Fruit fly (Drosophila melanogaster) whole organism, embryonic: ENCODE data around the gene Gcn5.

Experiments
- BtbVII ChIP-seq: fragments of 200-800 bp; sonication (Bioruptor generic); optimal IDR thresholded peaks from 3 replicates; lab custom pipeline; 2017; ENCODE audit warnings: missing biosample characterization, mild to moderate bottlenecking, missing genetic modification characterization
- CG10321 ChIP-seq: fragments of 200-800 bp; sonication (Bioruptor generic); IDR thresholded peaks from 2 replicates; pipeline ENCODE4 v1.3.6; 2022; ENCODE audit warnings: missing biosample characterization, missing genetic modification characterization
- CG10431 ChIP-seq: fragments of 200-800 bp; sonication (Bioruptor generic); optimal IDR thresholded peaks from 3 replicates; lab custom pipeline; 2018; ENCODE audit warnings: missing biosample characterization, mild to moderate bottlenecking, missing genetic modification characterization
- CG10543 ChIP-seq: fragments of 200-800 bp; sonication (Bioruptor generic); optimal IDR thresholded peaks from 3 replicates; lab custom pipeline; 2017; ENCODE audit warnings: missing biosample characterization, mild to moderate bottlenecking, missing genetic modification characterization, moderate library complexity
- CG11247 ChIP-seq: fragments of 200-800 bp; sonication (Bioruptor generic); IDR thresholded peaks from 2 replicates; pipeline ENCODE4 v1.3.6; 2022; ENCODE audit warnings: missing biosample characterization, missing genetic modification characterization
- CG12104 ChIP-seq: fragments of 200-800 bp; sonication (Bioruptor generic); optimal IDR thresholded peaks from 3 replicates; lab custom pipeline; 2016; ENCODE audit warnings: missing biosample characterization, missing genetic modification characterization
- CG13894 ChIP-seq: fragments of 200-800 bp; sonication (Bioruptor generic); optimal IDR thresholded peaks from 3 replicates; lab custom pipeline; 2018; ENCODE audit warnings: missing biosample characterization, mild to moderate bottlenecking, missing genetic modification characterization, moderate library complexity
- CG15269 ChIP-seq: fragments of 200-800 bp; sonication (Bioruptor generic); optimal IDR thresholded peaks from 2 replicates; lab custom pipeline; 2018; ENCODE audit warnings: missing biosample characterization, mild to moderate bottlenecking, missing genetic modification characterization, moderate library complexity
- CG17359 ChIP-seq: fragments of 200-800 bp; sonication (Bioruptor generic); optimal IDR thresholded peaks from 3 replicates; lab custom pipeline; 2018; ENCODE audit warnings: missing biosample characterization, mild to moderate bottlenecking, missing genetic modification characterization, moderate library complexity
- CG17612 ChIP-seq: fragments of 200-800 bp; sonication (Bioruptor generic); IDR thresholded peaks from 2 replicates; pipeline ENCODE4 v1.3.6; 2022; ENCODE audit warnings: missing biosample characterization, missing genetic modification characterization
- CG18011 ChIP-seq: fragments of 200-800 bp; sonication (Bioruptor generic); optimal IDR thresholded peaks from 2 replicates; lab custom pipeline; 2017; ENCODE audit warnings: missing biosample characterization, missing genetic modification characterization, mild to moderate bottlenecking, moderate library complexity, missing genotype
- CG18262 ChIP-seq: fragments of 200-800 bp; optimal IDR thresholded peaks from 3 replicates; lab custom pipeline; 2019; ENCODE audit warnings: missing biosample characterization, mild to moderate bottlenecking, missing genetic modification characterization, moderate library complexity
- CG18619 ChIP-seq: fragments of 200-800 bp; sonication (Bioruptor generic); optimal IDR thresholded peaks from 3 replicates; lab custom pipeline; 2017; ENCODE audit warnings: missing biosample characterization, mild to moderate bottlenecking, missing genetic modification characterization
- CG2678 ChIP-seq: fragments of 200-800 bp; sonication (Bioruptor generic); optimal IDR thresholded peaks from 3 replicates; lab custom pipeline; 2019; ENCODE audit warnings: missing biosample characterization, mild to moderate bottlenecking, missing genetic modification characterization, moderate library complexity
- CG30020 ChIP-seq: fragments of 200-800 bp; optimal IDR thresholded peaks from 2 replicates; lab custom pipeline; 2019; ENCODE audit warnings: missing biosample characterization, mild to moderate bottlenecking, missing genetic modification characterization, moderate library complexity
- CG30403 ChIP-seq: fragments of 200-800 bp; sonication (Bioruptor generic); optimal IDR thresholded peaks from 3 replicates; lab custom pipeline; 2016; ENCODE audit warnings: missing biosample characterization, missing genetic modification characterization
- CG31388 ChIP-seq: fragments of 200-800 bp; sonication (Bioruptor generic); optimal IDR thresholded peaks from 2 replicates; lab custom pipeline; 2016; ENCODE audit warnings: missing biosample characterization, missing genetic modification characterization
- CG32772 ChIP-seq: fragments of 200-800 bp; sonication (Bioruptor generic); IDR thresholded peaks from 2 replicates; pipeline ENCODE4 v1.3.6; 2022; ENCODE audit warnings: missing biosample characterization, missing genetic modification characterization
- CG34224 ChIP-seq: fragments of 200-800 bp; sonication (Bioruptor generic); IDR thresholded peaks from 3 replicates; pipeline ENCODE4 v1.3.6; 2022; ENCODE audit warnings: missing biosample characterization, missing genetic modification characterization; ENCODE audit not compliant: partially characterized antibody
- CG4707 ChIP-seq: fragments of 200-800 bp; sonication (Bioruptor generic); optimal IDR thresholded peaks from 2 replicates; lab custom pipeline; 2018; ENCODE audit warnings: missing biosample characterization, mild to moderate bottlenecking, missing genetic modification characterization, moderate library complexity
- CG5180 ChIP-seq: fragments of 200-800 bp; sonication (Bioruptor generic); optimal IDR thresholded peaks from 3 replicates; lab custom pipeline; 2017; ENCODE audit warnings: missing biosample characterization, missing genetic modification characterization, mild to moderate bottlenecking, moderate library complexity, missing genetic modification reagents
- CG5245 ChIP-seq: fragments of 200-800 bp; sonication (Bioruptor generic); optimal IDR thresholded peaks from 3 replicates; lab custom pipeline; 2016; ENCODE audit warnings: missing biosample characterization, missing genetic modification characterization
- CG6254 ChIP-seq: fragments of 200-800 bp; sonication (Bioruptor generic); optimal IDR thresholded peaks from 3 replicates; lab custom pipeline; 2017; ENCODE audit warnings: mild to moderate bottlenecking, missing biosample characterization, missing genetic modification reagents, missing genetic modification characterization
- CG8290 ChIP-seq, 3 experiments: fragments of 200-800 bp; sonication (Bioruptor generic); optimal IDR thresholded peaks; 2 replicates each; lab custom pipeline; 2016 to 2019; ENCODE audit warnings: missing biosample characterization in 3 of 3, missing genetic modification characterization in 3 of 3, mild to moderate bottlenecking in 2 of 3, moderate library complexity in 1 of 3
- Deaf1 ChIP-seq: fragments of 200-800 bp; optimal IDR thresholded peaks from 3 replicates; lab custom pipeline; 2019; ENCODE audit warnings: missing biosample characterization, mild to moderate bottlenecking, missing genetic modification characterization, moderate library complexity
- Dip2 ChIP-seq: fragments of 200-800 bp; sonication (Bioruptor generic); IDR thresholded peaks from 2 replicates; pipeline ENCODE4 v1.3.6; 2022; ENCODE audit warnings: missing biosample characterization, missing genetic modification characterization
- Dll ChIP-seq: fragments of 200-800 bp; sonication (Bioruptor generic); IDR thresholded peaks from 4 replicates; pipeline ENCODE4 v1.3.6; 2022; ENCODE audit warnings: missing biosample characterization, missing genetic modification characterization; ENCODE audit not compliant: partially characterized antibody
- Fer2 ChIP-seq: fragments of 200-800 bp; sonication (Bioruptor generic); optimal IDR thresholded peaks from 2 replicates; lab custom pipeline; 2018; ENCODE audit warnings: missing biosample characterization, mild to moderate bottlenecking, missing genetic modification characterization, moderate library complexity
- Gsc ChIP-seq: fragments of 200-800 bp; sonication (Bioruptor generic); IDR thresholded peaks from 2 replicates; pipeline ENCODE4 v1.3.6; 2022; ENCODE audit warnings: missing biosample characterization, missing genetic modification characterization
- Max ChIP-seq: fragments of 200-800 bp; sonication (Bioruptor generic); optimal IDR thresholded peaks from 2 replicates; lab custom pipeline; 2016; ENCODE audit warnings: missing biosample characterization, mild to moderate bottlenecking, missing genetic modification characterization
- Meics ChIP-seq: fragments of 200-800 bp; sonication (Bioruptor generic); optimal IDR thresholded peaks from 2 replicates; lab custom pipeline; 2017; ENCODE audit warnings: missing biosample characterization, mild to moderate bottlenecking, missing genetic modification characterization
- Nf-YC ChIP-seq: fragments of 200-800 bp; optimal IDR thresholded peaks from 3 replicates; lab custom pipeline; 2019; ENCODE audit warnings: missing biosample characterization, mild to moderate bottlenecking, missing genetic modification characterization, moderate library complexity
- Ravus ChIP-seq: fragments of 200-800 bp; sonication (Bioruptor generic); IDR thresholded peaks from 2 replicates; pipeline ENCODE4 v1.3.6; 2022; ENCODE audit warnings: missing biosample characterization, missing genetic modification characterization
- Side ChIP-seq: fragments of 200-800 bp; sonication (Bioruptor generic); optimal IDR thresholded peaks from 2 replicates; lab custom pipeline; 2016; ENCODE audit warnings: missing biosample characterization, missing genetic modification characterization
- Xbp1 ChIP-seq: fragments of 200-800 bp; sonication (Bioruptor generic); optimal IDR thresholded peaks from 3 replicates; lab custom pipeline; 2016; ENCODE audit warnings: missing biosample characterization, mild to moderate bottlenecking, missing genetic modification characterization
- abd-A ChIP-seq: fragments of 200-800 bp; sonication (Bioruptor generic); optimal IDR thresholded peaks from 3 replicates; lab custom pipeline; 2019; ENCODE audit warnings: missing biosample characterization, mild to moderate bottlenecking, missing genetic modification characterization, moderate library complexity
- gsb-n ChIP-seq: fragments of 200-800 bp; sonication (Bioruptor generic); optimal IDR thresholded peaks from 3 replicates; lab custom pipeline; 2018; ENCODE audit warnings: missing biosample characterization, mild to moderate bottlenecking, missing genetic modification characterization
- ind ChIP-seq: fragments of 200-800 bp; sonication (Bioruptor generic); optimal IDR thresholded peaks from 3 replicates; lab custom pipeline; 2016; ENCODE audit warnings: missing biosample characterization, missing genetic modification characterization
- kah ChIP-seq: fragments of 200-800 bp; sonication (Bioruptor generic); optimal IDR thresholded peaks from 2 replicates; lab custom pipeline; 2018; ENCODE audit warnings: missing biosample characterization, mild to moderate bottlenecking, missing genetic modification characterization
- klu ChIP-seq: fragments of 200-800 bp; sonication (Bioruptor generic); IDR thresholded peaks from 2 replicates; pipeline ENCODE4 v1.3.6; 2022; ENCODE audit warnings: missing biosample characterization, missing genetic modification characterization
- lmd ChIP-seq: fragments of 200-800 bp; sonication (Bioruptor generic); IDR thresholded peaks from 2 replicates; pipeline ENCODE4 v1.3.6; 2022; ENCODE audit warnings: missing biosample characterization, missing genetic modification characterization
- oc ChIP-seq: fragments of 200-800 bp; sonication (Bioruptor generic); optimal IDR thresholded peaks from 2 replicates; lab custom pipeline; 2018; ENCODE audit warnings: missing biosample characterization, mild to moderate bottlenecking, missing genetic modification characterization, moderate library complexity
- sisA ChIP-seq: fragments of 200-800 bp; sonication (Bioruptor generic); IDR thresholded peaks from 2 replicates; pipeline ENCODE4 v1.3.6; 2022; ENCODE audit warnings: missing biosample characterization, missing genetic modification characterization
- slou ChIP-seq: fragments of 200-800 bp; sonication (Bioruptor generic); optimal IDR thresholded peaks from 3 replicates; lab custom pipeline; 2016; ENCODE audit warnings: missing biosample characterization, missing genetic modification characterization
- slp2 ChIP-seq: fragments of 200-800 bp; sonication (Bioruptor generic); optimal IDR thresholded peaks from 2 replicates; lab custom pipeline; 2016; ENCODE audit warnings: missing biosample characterization, missing genetic modification characterization
- stwl ChIP-seq: fragments of 200-800 bp; sonication (Bioruptor generic); optimal IDR thresholded peaks from 3 replicates; lab custom pipeline; 2018; ENCODE audit warnings: missing biosample characterization, mild to moderate bottlenecking, missing genetic modification characterization, moderate library complexity
- sug ChIP-seq: fragments of 200-800 bp; optimal IDR thresholded peaks from 2 replicates; lab custom pipeline; 2019; ENCODE audit warnings: missing biosample characterization, mild to moderate bottlenecking, missing genetic modification characterization, moderate library complexity
- tap ChIP-seq: fragments of 200-800 bp; optimal IDR thresholded peaks from 3 replicates; lab custom pipeline; 2019; ENCODE audit warnings: missing biosample characterization, mild to moderate bottlenecking, missing genetic modification characterization, moderate library complexity
- zf30C ChIP-seq: fragments of 200-800 bp; sonication (Bioruptor generic); optimal IDR thresholded peaks from 3 replicates; lab custom pipeline; 2018; ENCODE audit warnings: missing biosample characterization, mild to moderate bottlenecking, missing genetic modification characterization

Gene Gcn5

DNA sequence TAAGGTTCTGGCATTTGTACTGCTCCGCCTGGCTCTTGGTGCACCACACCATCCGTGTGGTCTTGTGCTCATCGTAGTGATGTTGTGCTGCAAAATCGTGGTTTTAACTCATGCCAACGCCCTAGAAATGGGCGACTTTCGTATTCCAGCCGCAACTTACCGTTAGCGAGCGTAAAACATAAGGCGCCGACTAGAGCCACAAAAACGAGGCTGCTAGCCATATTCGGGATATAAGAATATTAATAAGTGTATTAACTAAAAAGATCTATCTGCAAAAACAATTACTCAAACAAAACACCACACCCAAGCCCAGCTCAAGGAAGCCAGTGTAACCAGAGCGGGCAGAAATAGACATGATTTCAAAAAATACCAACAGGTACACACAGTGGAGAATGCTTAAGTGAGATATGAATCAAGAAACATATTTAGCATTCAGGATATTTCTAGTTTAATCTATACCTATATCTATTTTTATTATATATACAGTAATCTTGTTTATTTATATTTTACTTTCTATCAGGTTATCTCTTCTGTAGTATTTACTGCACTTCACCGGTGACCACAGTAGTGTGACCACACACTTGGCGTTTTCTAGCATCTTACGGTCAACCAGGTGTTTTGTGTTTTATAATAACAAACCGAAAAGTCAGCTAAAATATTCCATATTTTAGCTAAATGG, 9.7 kb upstream of the Gcn5 start, which contains the start of the genes Tsf2 and CG34242 (continued):
- TF ChIP-seq CG8290 (GFP tag; optimal IDR thresholded peaks at IDR 0.05; lab: Kevin White, UChicago), result no peak
- no peak for TF ChIP-seq CG8290 (tag; optimal IDR thresholded peaks at IDR 0.05; lab: Kevin White, UChicago)
- TF ChIP-seq CG17359 (tag; lab: Kevin White, UChicago), result peak; percentile 92
- no peak for TF ChIP-seq oc (tag; lab: Kevin White, UChicago)
- peak; percentile 58 for TF ChIP-seq stwl
- TF ChIP-seq Meics, result peak; percentile 88
- no peak for TF ChIP-seq slou (GFP tag; lab: Kevin White, UChicago)
- TF ChIP-seq CG30403 (GFP tag; lab: Kevin White, UChicago), result peak; percentile 53
- TF ChIP-seq CG11247, result peak; percentile 93
- peak; percentile 91 for TF ChIP-seq ind (GFP tag; lab: Kevin White, UChicago)
- TF ChIP-seq CG18619, result no peak
- TF ChIP-seq gsb-n (tag; lab: Kevin White, UChicago), result no peak
- no peak for TF ChIP-seq CG10431 (GFP tag; lab: Kevin White, UChicago)
- peak; percentile 63; the same call in 1 of the 2 replicates for TF ChIP-seq Gsc (GFP tag; lab: Robert Waterston, UW)
- TF ChIP-seq CG2678 (tag; lab: Kevin White, UChicago), result peak; percentile 93
- peak; percentile 83 for TF ChIP-seq klu
- no peak for TF ChIP-seq Dll (GFP tag; lab: Robert Waterston, UW)
- TF ChIP-seq CG15269, result no peak
- peak; percentile 70 for TF ChIP-seq Max (GFP tag; lab: Kevin White, UChicago)
- peak; percentile 56 for TF ChIP-seq CG6254 (GFP tag; lab: Kevin White, UChicago)
- TF ChIP-seq CG4707, result no peak
- TF ChIP-seq CG32772, result peak; percentile 96
- TF ChIP-seq tap (tag; lab: Kevin White, UChicago), result no peak
- peak; percentile 68 for TF ChIP-seq BtbVII (GFP tag; lab: Kevin White, UChicago)
- no peak for TF ChIP-seq CG18011
- TF ChIP-seq Side (GFP tag; lab: Kevin White, UChicago), result no peak
- TF ChIP-seq lmd (GFP tag; lab: Robert Waterston, UW), result peak; percentile 95
- TF ChIP-seq CG10321 (GFP tag; lab: Robert Waterston, UW), result no peak
- no peak for TF ChIP-seq slp2 (GFP tag; lab: Kevin White, UChicago)
- TF ChIP-seq CG10543, result peak; percentile 52
- TF ChIP-seq sug (tag; lab: Kevin White, UChicago), result peak; percentile 77
- peak; percentile 45 for TF ChIP-seq CG12104
- TF ChIP-seq kah, result peak; percentile 47
- TF ChIP-seq sisA, result peak; percentile 96
- TF ChIP-seq abd-A (tag; lab: Kevin White, UChicago), result no peak
- peak; percentile 66 for TF ChIP-seq Fer2 (tag; lab: Kevin White, UChicago)
- no peak for TF ChIP-seq CG13894 (tag; lab: Kevin White, UChicago)
- peak; percentile 50; the same call in 1 of the 2 replicates for TF ChIP-seq Ravus (GFP tag; lab: Robert Waterston, UW)
- TF ChIP-seq CG5245 (GFP tag; lab: Kevin White, UChicago), result peak; percentile 8
- no peak for TF ChIP-seq CG5180
- TF ChIP-seq CG31388 (GFP tag; lab: Kevin White, UChicago), result peak; percentile 81
- TF ChIP-seq Deaf1 (tag; lab: Kevin White, UChicago), result no peak
- TF ChIP-seq Nf-YC (tag; lab: Kevin White, UChicago), result peak; percentile 55
- TF ChIP-seq CG30020 (tag; lab: Kevin White, UChicago), result peak; percentile 69
- no peak for TF ChIP-seq Dip2 (GFP tag; lab: Robert Waterston, UW)
- no peak for TF ChIP-seq CG34224 (GFP tag; lab: Robert Waterston, UW)
- peak; percentile 55 for TF ChIP-seq CG17612 (GFP tag; lab: Robert Waterston, UW)
- TF ChIP-seq zf30C, result no peak
- TF ChIP-seq CG18262 (tag; lab: Kevin White, UChicago), result peak; percentile 85
- TF ChIP-seq Xbp1 (GFP tag; lab: Kevin White, UChicago), result no peak
